Worm (Caenorhabditis elegans): Measurements from ENCODE around the gene F17A9.5.

The F17A9.5 gene

ce11 chrV:6100492-6101004, 12.2 kb downstream of the F17A9.5 start, which contains the start of gene crt-1:
TSS of gene crt-1 (minus strand) at chrV:6100542.
- TF ChIP-seq zag-1 (tag; optimal IDR thresholded peaks at IDR 0.05) (no peak), ceh-9 (tag; optimal IDR thresholded peaks at IDR 0.05) (no peak), unc-62 (GFP tag; optimal IDR thresholded peaks at IDR 0.05) (peak; percentile 43), fkh-10 (GFP tag; optimal IDR thresholded peaks at IDR 0.05) (peak; percentile 12), nhr-28 (tag; optimal IDR thresholded peaks at IDR 0.05) (no peak), hmg-11 (tag; optimal IDR thresholded peaks at IDR 0.05) (peak; percentile 80), aly-2 (tag; optimal IDR thresholded peaks at IDR 0.05) (no peak), ZK546.5 (tag; optimal IDR thresholded peaks at IDR 0.05) (no peak), ceh-28 (tag; optimal IDR thresholded peaks at IDR 0.05) (peak; percentile 71), nhr-12 (tag; optimal IDR thresholded peaks at IDR 0.05) (no peak), ztf-11 (tag; optimal IDR thresholded peaks at IDR 0.05) (no peak), nhr-43 (tag; optimal IDR thresholded peaks at IDR 0.05; ENCODE audit: poor library complexity, severe bottlenecking) (peak; percentile 31), nhr-76 (tag; optimal IDR thresholded peaks at IDR 0.05) (no peak), ceh-82 (tag; optimal IDR thresholded peaks at IDR 0.05) (no peak), skn-1 (tag; optimal IDR thresholded peaks at IDR 0.05) (peak; percentile 79), nhr-23 (tag; optimal IDR thresholded peaks at IDR 0.05) (peak; percentile 83), lin-39 (tag; optimal IDR thresholded peaks at IDR 0.05) (peak; percentile 88), fos-1 (tag; optimal IDR thresholded peaks at IDR 0.05) (no peak), unc-39 (tag; optimal IDR thresholded peaks at IDR 0.05) (no peak), ama-1 (optimal IDR thresholded peaks at IDR 0.05) (peak; percentile 45), sea-2 (GFP tag; optimal IDR thresholded peaks at IDR 0.05) (no peak), pqm-1 (tag; optimal IDR thresholded peaks at IDR 0.05) (peak; percentile 55), R02D3.7 (tag; optimal IDR thresholded peaks at IDR 0.05) (peak; percentile 82), egl-27 (tag; optimal IDR thresholded peaks at IDR 0.05) (no peak), egl-5 (tag; optimal IDR thresholded peaks at IDR 0.05) (peak; percentile 82), daf-12 (tag; optimal IDR thresholded peaks at IDR 0.05) (no peak), pha-4 (tag; optimal IDR thresholded peaks at IDR 0.05) (peak; percentile 84), lin-15B (tag; optimal IDR thresholded peaks at IDR 0.05) (peak; percentile 97), nhr-67 (tag; optimal IDR thresholded peaks at IDR 0.05) (no peak), elt-3 (tag; optimal IDR thresholded peaks at IDR 0.05) (peak in 1 of 3 experiments; percentile 20), elt-2 (tag; optimal IDR thresholded peaks at IDR 0.05) (peak; percentile 93), lsy-12 (tag; optimal IDR thresholded peaks at IDR 0.05) (peak; percentile 97), nhr-11 (tag; optimal IDR thresholded peaks at IDR 0.05) (peak; percentile 44), ztf-4 (tag; optimal IDR thresholded peaks at IDR 0.05) (peak; percentile 51), fkh-2 (tag; optimal IDR thresholded peaks at IDR 0.05) (no peak), ceh-16 (tag; optimal IDR thresholded peaks at IDR 0.05) (no peak), mdl-1 (tag; optimal IDR thresholded peaks at IDR 0.05) (peak; percentile 40), snpc-4 (tag; optimal IDR thresholded peaks at IDR 0.05) (peak; percentile 57), jun-1 (tag; optimal IDR thresholded peaks at IDR 0.05) (peak; percentile 87), elt-1 (tag; optimal IDR thresholded peaks at IDR 0.05) (peak; percentile 65), nhr-237 (tag; optimal IDR thresholded peaks at IDR 0.05) (no peak), tbx-2 (tag; optimal IDR thresholded peaks at IDR 0.05) (peak; percentile 71), nhr-25 (tag; optimal IDR thresholded peaks at IDR 0.05) (peak; percentile 82), nfya-1 (tag; optimal IDR thresholded peaks at IDR 0.05; ENCODE audit: insufficient read depth) (peak; percentile 100), mml-1 (tag; optimal IDR thresholded peaks at IDR 0.05) (no peak), eor-1 (tag; optimal IDR thresholded peaks at IDR 0.05) (no peak)

- TF ChIP-seq mml-1 (tag; optimal IDR thresholded peaks at IDR 0.05) (no peak), nfya-1 (tag; optimal IDR thresholded peaks at IDR 0.05; ENCODE audit: insufficient read depth) (no peak), ama-1 (optimal IDR thresholded peaks at IDR 0.05) (peak; percentile 58), jun-1 (tag; optimal IDR thresholded peaks at IDR 0.05) (no peak)
Measured at ce11 chrV:6099634-6100033, 13.2 kb downstream of the F17A9.5 start.
